Worm (Caenorhabditis elegans) whole organism, young adult: ENCODE measurements around the gene C38C6.3.
A peak's percentile ranks its signal among the peaks of the same experiment; 100 is the strongest.

Source experiments
- B0261.1 ChIP-seq: sonication (generic microtip); optimal IDR thresholded peaks from 2 replicates; lab custom pipeline; 2016; ENCODE audit warnings: mild to moderate bottlenecking, missing genetic modification characterization, moderate library complexity, missing compliant biosample characterization
- B0336.3 ChIP-seq: fragments of 200-800 bp; sonication (Bioruptor generic); IDR thresholded peaks from 2 replicates; pipeline ENCODE4 v1.3.6; 2022; ENCODE audit warnings: missing genetic modification characterization, missing compliant biosample characterization
- C06A6.2 ChIP-seq: fragments of 200-800 bp; sonication (Bioruptor generic); conservative IDR thresholded peaks from 2 replicates; pipeline ENCODE4 v1.3.6; 2022; ENCODE audit warnings: missing genetic modification characterization, missing compliant biosample characterization
- F10E7.11 ChIP-seq: sonication (generic microtip); optimal IDR thresholded peaks from 2 replicates; lab custom pipeline; 2017; ENCODE audit warnings: mild to moderate bottlenecking, missing genetic modification characterization, moderate library complexity, missing compliant biosample characterization
- F22D6.2 ChIP-seq: sonication (generic microtip); optimal IDR thresholded peaks from 2 replicates; lab custom pipeline; 2016; ENCODE audit warnings: mild to moderate bottlenecking, missing genetic modification characterization, missing compliant biosample characterization
- F23B12.7 ChIP-seq: sonication (generic microtip); optimal IDR thresholded peaks from 2 replicates; lab custom pipeline; 2017; ENCODE audit warnings: missing genetic modification characterization, mild to moderate bottlenecking, missing compliant biosample characterization, antibody characterized with exemption, moderate library complexity; ENCODE audit not compliant: insufficient read depth
- F33H1.4 ChIP-seq: fragments of 200-800 bp; sonication (Bioruptor generic); IDR thresholded peaks from 2 replicates; pipeline ENCODE4 v1.3.6; 2022; ENCODE audit warnings: missing genetic modification reagents, missing genetic modification characterization, missing compliant biosample characterization
- F52B5.7 ChIP-seq: sonication (generic microtip); optimal IDR thresholded peaks from 2 replicates; lab custom pipeline; 2016; ENCODE audit warnings: mild to moderate bottlenecking, missing genetic modification characterization, missing compliant biosample characterization
- F55B11.4 ChIP-seq: sonication (generic microtip); optimal IDR thresholded peaks from 2 replicates; lab custom pipeline; 2016; ENCODE audit warnings: missing compliant biosample characterization, missing genetic modification characterization, borderline replicate concordance; ENCODE audit not compliant: insufficient read depth
- atf-7 ChIP-seq: sonication (generic microtip); optimal IDR thresholded peaks from 2 replicates; lab custom pipeline; 2017; ENCODE audit warnings: mild to moderate bottlenecking, missing genetic modification characterization, missing compliant biosample characterization
- attf-6 ChIP-seq: fragments of 200-800 bp; sonication (Bioruptor generic); IDR thresholded peaks from 2 replicates; pipeline ENCODE4 v1.3.6; 2022; ENCODE audit warnings: missing genetic modification reagents, missing genetic modification characterization, missing compliant biosample characterization
- bed-1 ChIP-seq: fragments of 200-800 bp; sonication (Bioruptor generic); IDR thresholded peaks from 2 replicates; pipeline ENCODE4 v1.3.6; 2022; ENCODE audit warnings: missing genetic modification reagents, missing genetic modification characterization, missing compliant biosample characterization
- ccch-3 ChIP-seq: fragments of 200-800 bp; sonication (Bioruptor generic); optimal IDR thresholded peaks from 2 replicates; lab custom pipeline; 2018; ENCODE audit warnings: mild to moderate bottlenecking, missing genetic modification characterization, missing compliant biosample characterization
- cebp-1 ChIP-seq, 2 experiments: fragments of 200-800 bp in 1 of 2; sonication (Bioruptor generic) in 1 of 2; sonication (generic microtip) in 1 of 2; IDR thresholded peaks in 1 of 2; optimal IDR thresholded peaks in 1 of 2; 2 replicates each; pipeline versions ENCODE4 v1.3.6 to Lab custom; 2017 to 2022; ENCODE audit warnings: missing compliant biosample characterization in 2 of 2, missing genetic modification characterization in 2 of 2, mild to moderate bottlenecking in 1 of 2, missing genetic modification reagents in 1 of 2, moderate library complexity in 1 of 2
- ceh-40 ChIP-seq: fragments of 200-800 bp; sonication (Bioruptor generic); IDR thresholded peaks from 2 replicates; pipeline ENCODE4 v1.3.6; 2022; ENCODE audit warnings: missing genetic modification characterization, missing compliant biosample characterization
- ceh-79 ChIP-seq: sonication (generic microtip); optimal IDR thresholded peaks from 2 replicates; lab custom pipeline; 2017; ENCODE audit warnings: mild to moderate bottlenecking, missing genetic modification characterization, missing compliant biosample characterization
- die-1 ChIP-seq: sonication (generic microtip); optimal IDR thresholded peaks from 2 replicates; lab custom pipeline; 2016; ENCODE audit warnings: missing genotype, mild to moderate bottlenecking, missing genetic modification characterization, missing compliant biosample characterization
- dox-1 ChIP-seq: fragments of 200-800 bp; sonication (Bioruptor generic); IDR thresholded peaks from 2 replicates; pipeline ENCODE4 v1.3.6; 2022; ENCODE audit warnings: missing genetic modification reagents, missing genetic modification characterization, missing compliant biosample characterization
- dpff-1 ChIP-seq: sonication (generic microtip); optimal IDR thresholded peaks from 2 replicates; lab custom pipeline; 2017; ENCODE audit warnings: mild to moderate bottlenecking, missing genetic modification characterization, missing compliant biosample characterization
- egrh-3 ChIP-seq: fragments of 200-800 bp; sonication (Bioruptor generic); IDR thresholded peaks from 2 replicates; pipeline ENCODE4 v1.3.6; 2022; ENCODE audit warnings: missing genetic modification reagents, missing genetic modification characterization, missing compliant biosample characterization
- ets-4 ChIP-seq: fragments of 200-800 bp; sonication (Bioruptor generic); optimal IDR thresholded peaks from 2 replicates; lab custom pipeline; 2018; ENCODE audit warnings: mild to moderate bottlenecking, missing genetic modification characterization, missing compliant biosample characterization
- fkh-3 ChIP-seq: sonication (generic microtip); optimal IDR thresholded peaks from 2 replicates; lab custom pipeline; 2016; ENCODE audit warnings: mild to moderate bottlenecking, missing genetic modification characterization, missing compliant biosample characterization
- gei-17 ChIP-seq: fragments of 200-800 bp; sonication (Bioruptor generic); optimal IDR thresholded peaks from 2 replicates; lab custom pipeline; 2018; ENCODE audit warnings: mild to moderate bottlenecking, missing genetic modification characterization, missing compliant biosample characterization
- hlh-26 ChIP-seq: fragments of 200-800 bp; sonication (Bioruptor generic); conservative IDR thresholded peaks from 2 replicates; pipeline ENCODE4 v1.3.6; 2022; ENCODE audit warnings: missing genetic modification reagents, missing genetic modification characterization, missing compliant biosample characterization
- hmg-20 ChIP-seq: fragments of 200-800 bp; sonication (Bioruptor generic); IDR thresholded peaks from 2 replicates; pipeline ENCODE4 v1.3.6; 2022; ENCODE audit warnings: missing genetic modification reagents, missing genetic modification characterization, missing compliant biosample characterization
- hrde-1 ChIP-seq: sonication (generic microtip); optimal IDR thresholded peaks from 2 replicates; lab custom pipeline; 2016; ENCODE audit warnings: missing genetic modification characterization, mild to moderate bottlenecking, missing compliant biosample characterization, moderate library complexity, missing genotype, missing genetic modification reagents, borderline replicate concordance
- let-526 ChIP-seq: fragments of 200-800 bp; sonication (Bioruptor generic); IDR thresholded peaks from 2 replicates; pipeline ENCODE4 v1.3.6; 2022; ENCODE audit warnings: missing genetic modification reagents, missing genetic modification characterization, missing compliant biosample characterization
- lin-54 ChIP-seq: fragments of 200-800 bp; sonication (Bioruptor generic); optimal IDR thresholded peaks from 2 replicates; lab custom pipeline; 2018; ENCODE audit warnings: mild to moderate bottlenecking, missing genetic modification characterization, missing compliant biosample characterization
- mel-28 ChIP-seq: sonication (generic microtip); optimal IDR thresholded peaks from 2 replicates; lab custom pipeline; 2016; ENCODE audit warnings: borderline replicate concordance, mild to moderate bottlenecking, missing genetic modification characterization, missing compliant biosample characterization
- mes-4 ChIP-seq: sonication (generic microtip); optimal IDR thresholded peaks from 2 replicates; lab custom pipeline; 2016; ENCODE audit warnings: missing genotype, missing genetic modification characterization, missing compliant biosample characterization
- mxl-1 ChIP-seq: sonication (generic microtip); optimal IDR thresholded peaks from 2 replicates; lab custom pipeline; 2016; ENCODE audit warnings: missing genetic modification characterization, missing compliant biosample characterization
- nhr-120 ChIP-seq: fragments of 200-800 bp; sonication (Bioruptor generic); IDR thresholded peaks from 2 replicates; pipeline ENCODE4 v1.3.6; 2022; ENCODE audit warnings: missing genetic modification characterization, missing compliant biosample characterization
- nhr-179 ChIP-seq: sonication (generic microtip); optimal IDR thresholded peaks from 2 replicates; lab custom pipeline; 2016; ENCODE audit warnings: mild to moderate bottlenecking, missing genetic modification characterization, missing compliant biosample characterization
- nhr-80 ChIP-seq: sonication (generic microtip); optimal IDR thresholded peaks from 2 replicates; lab custom pipeline; 2016; ENCODE audit warnings: missing genetic modification characterization, missing compliant biosample characterization
- rec-8 ChIP-seq, 2 experiments: sonication (generic microtip); optimal IDR thresholded peaks; 2 replicates each; lab custom pipeline; 2016; ENCODE audit warnings: mild to moderate bottlenecking in 2 of 2, missing genetic modification characterization in 2 of 2, missing genetic modification reagents in 2 of 2, missing genotype in 2 of 2, missing biosample characterization in 1 of 2, missing compliant biosample characterization in 1 of 2, moderate library complexity in 1 of 2
- rpc-1 ChIP-seq, 2 experiments: fragments of 150-350 bp in 1 of 2; sonication (generic microtip) in 1 of 2; optimal IDR thresholded peaks; 2 replicates each; lab custom pipeline; 2014 to 2018; ENCODE audit warnings: missing biosample characterization in 1 of 2, missing genetic modification characterization in 1 of 2, missing genetic modification reagents in 1 of 2, missing genotype in 1 of 2
- sdz-38 ChIP-seq: sonication (generic microtip); optimal IDR thresholded peaks from 2 replicates; lab custom pipeline; 2016; ENCODE audit warnings: missing genotype, missing genetic modification characterization, missing compliant biosample characterization
- snpc-1.3 ChIP-seq: sonication (generic microtip); optimal IDR thresholded peaks from 2 replicates; lab custom pipeline; 2017; ENCODE audit warnings: missing genetic modification characterization, mild to moderate bottlenecking, missing compliant biosample characterization, antibody characterized with exemption, moderate library complexity, missing genotype, missing genetic modification reagents; ENCODE audit not compliant: insufficient read depth
- snpc-3.4 ChIP-seq: sonication (generic microtip); optimal IDR thresholded peaks from 2 replicates; lab custom pipeline; 2017; ENCODE audit warnings: missing genetic modification characterization, mild to moderate bottlenecking, missing compliant biosample characterization, antibody characterized with exemption, moderate library complexity, missing genotype, missing genetic modification reagents
- snpc-4 ChIP-seq, 5 experiments: fragments of 150-350 bp in 1 of 5; sonication (generic microtip) in 4 of 5; optimal IDR thresholded peaks; 2 replicates each; lab custom pipeline; 2014 to 2018; ENCODE audit warnings: missing genetic modification characterization in 5 of 5, missing biosample characterization in 3 of 5, antibody characterized with exemption in 2 of 5, mild to moderate bottlenecking in 2 of 5, missing compliant biosample characterization in 2 of 5, missing genotype in 2 of 5, moderate library complexity in 2 of 5, missing genetic modification reagents in 1 of 5
- tlf-1 ChIP-seq: fragments of 200-800 bp; sonication (Bioruptor generic); optimal IDR thresholded peaks from 2 replicates; lab custom pipeline; 2018; ENCODE audit warnings: mild to moderate bottlenecking, missing genetic modification characterization, missing compliant biosample characterization
- unc-62 ChIP-seq: fragments of 150-350 bp; optimal IDR thresholded peaks from 2 replicates; lab custom pipeline; 2014; ENCODE audit warnings: missing biosample characterization, missing genetic modification reagents, missing genetic modification characterization
- ztf-22 ChIP-seq: fragments of 200-800 bp; sonication (Bioruptor generic); optimal IDR thresholded peaks from 2 replicates; lab custom pipeline; 2018; ENCODE audit warnings: mild to moderate bottlenecking, missing genetic modification characterization, moderate library complexity, missing compliant biosample characterization
- ztf-25 ChIP-seq: fragments of 200-800 bp; sonication (Bioruptor generic); IDR thresholded peaks from 2 replicates; pipeline ENCODE4 v1.3.6; 2022; ENCODE audit warnings: missing genetic modification reagents, missing genetic modification characterization, missing compliant biosample characterization

The C38C6.3 gene

DNA sequence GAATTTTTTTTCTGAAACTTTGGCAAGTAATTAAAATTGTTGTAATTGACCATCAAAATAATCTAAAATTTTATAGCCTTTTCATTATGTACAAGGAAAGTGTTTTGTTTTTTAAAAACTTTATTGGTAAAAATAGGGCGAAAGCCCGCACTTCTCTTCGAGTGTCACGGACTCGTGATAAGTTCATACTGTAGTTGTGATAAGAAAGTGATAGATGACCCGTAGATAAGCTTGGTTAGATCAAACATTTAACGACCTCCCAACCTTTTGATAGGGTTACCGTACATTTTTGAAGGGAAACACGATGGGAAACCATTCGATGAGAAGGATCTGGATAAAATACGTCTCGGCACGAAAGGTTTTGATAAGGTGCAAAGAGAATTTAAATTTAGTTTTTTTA lies 16.5 kb upstream of the C38C6.3 start:
- no peak for TF ChIP-seq F55B11.4

ce11 chrII:14616927-14617326 lies 16.0 kb upstream of the C38C6.3 start:
- TF ChIP-seq ztf-22 (GFP tag; lab: Kevin White, UChicago) (no peak), hlh-26 (GFP tag; lab: Robert Waterston, UW) (0 out of 2 replicates have a peak, but pooled peaks have one; percentile 28), die-1 (peak; percentile 94), dpff-1 (tag; lab: Kevin White, UChicago) (no peak), hmg-20 (GFP tag; lab: Robert Waterston, UW) (0 out of 2 replicates have a peak, but pooled peaks have one; percentile 25), let-526 (GFP tag; lab: Robert Waterston, UW) (no peak), ceh-40 (GFP tag; lab: Robert Waterston, UW) (0 out of 2 replicates have a peak, but pooled peaks have one; percentile 82), nhr-179 (tag; lab: Kevin White, UChicago) (peak; percentile 3), egrh-3 (GFP tag; lab: Robert Waterston, UW) (0 out of 2 replicates have a peak, but pooled peaks have one; percentile 30), B0336.3 (GFP tag; lab: Robert Waterston, UW) (0 out of 2 replicates have a peak, but pooled peaks have one; percentile 44), nhr-120 (0 out of 2 replicates have a peak, but pooled peaks have one; percentile 68), rpc-1 (optimal IDR thresholded peaks at IDR 0.05; lab: Kevin White, UChicago) (peak; percentile 84), rpc-1 (tag; optimal IDR thresholded peaks at IDR 0.05; lab: Kevin White, UChicago) (peak; percentile 91), ets-4 (GFP tag; lab: Kevin White, UChicago) (peak; percentile 20), bed-1 (no peak), tlf-1 (GFP tag; lab: Kevin White, UChicago) (peak; percentile 21), snpc-3.4 (tag; lab: Kevin White, UChicago) (peak; percentile 55), mxl-1 (tag; lab: Kevin White, UChicago) (peak; percentile 87), attf-6 (GFP tag; lab: Robert Waterston, UW) (no peak), F55B11.4 (no peak), snpc-4 (GFP tag; optimal IDR thresholded peaks at IDR 0.05; lab: Kevin White, UChicago) (no peak), snpc-4 (tag; optimal IDR thresholded peaks at IDR 0.05; lab: Kevin White, UChicago) (no peak), ccch-3 (GFP tag; lab: Kevin White, UChicago) (no peak), unc-62 (no peak), F10E7.11 (no peak), F33H1.4 (GFP tag; lab: Robert Waterston, UW) (0 out of 2 replicates have a peak, but pooled peaks have one; percentile 28), cebp-1 (GFP tag; IDR thresholded peaks at IDR 0.05; lab: Robert Waterston, UW) (no peak), cebp-1 (tag; optimal IDR thresholded peaks at IDR 0.05; lab: Kevin White, UChicago) (no peak), F22D6.2 (no peak), mes-4 (tag; lab: Kevin White, UChicago) (peak; percentile 68), B0261.1 (tag; lab: Kevin White, UChicago) (peak; percentile 75), C06A6.2 (GFP tag; lab: Robert Waterston, UW) (no peak), F23B12.7 (tag; lab: Kevin White, UChicago) (peak; percentile 44), ztf-25 (GFP tag; lab: Robert Waterston, UW) (peak; percentile 87; the same call in 1 of the 2 replicates), snpc-1.3 (tag; lab: Kevin White, UChicago) (peak; percentile 55), rec-8 (tag; optimal IDR thresholded peaks at IDR 0.05; lab: Kevin White, UChicago) (peak; percentile 77 to 87), atf-7 (tag; lab: Kevin White, UChicago) (no peak), fkh-3 (tag; lab: Kevin White, UChicago) (peak; percentile 4), ceh-79 (peak; percentile 5), lin-54 (GFP tag; lab: Kevin White, UChicago) (no peak), gei-17 (GFP tag; lab: Kevin White, UChicago) (no peak), nhr-80 (tag; lab: Kevin White, UChicago) (peak; percentile 30), F52B5.7 (tag; lab: Kevin White, UChicago) (peak; percentile 74), mel-28 (tag; lab: Kevin White, UChicago) (no peak), sdz-38 (tag; lab: Kevin White, UChicago) (no peak), dox-1 (GFP tag; lab: Robert Waterston, UW) (peak; percentile 68), hrde-1 (tag; lab: Kevin White, UChicago) (peak; percentile 40)
